Worm (Caenorhabditis elegans) whole organism, late embryonic: ENCODE results near the gene C49C3.20.
"Not testable (repeated sequence)": the region's sequence is repeated elsewhere in the genome, so short reads cannot be mapped to it uniquely, and the experiment has no call there.

Experiments
- C08G9.2 ChIP-seq: sonication (generic microtip); optimal IDR thresholded peaks from 2 replicates; lab custom pipeline; 2016; ENCODE audit warnings: mild to moderate bottlenecking, missing genetic modification characterization, moderate library complexity, missing compliant biosample characterization
- F13H6.1 ChIP-seq: sonication (generic microtip); optimal IDR thresholded peaks from 2 replicates; lab custom pipeline; 2016; ENCODE audit warnings: missing genetic modification characterization, missing compliant biosample characterization
- ahr-1 ChIP-seq: sonication (generic microtip); optimal IDR thresholded peaks from 2 replicates; lab custom pipeline; 2016; ENCODE audit warnings: missing genetic modification characterization, missing compliant biosample characterization
- ceh-18 ChIP-seq: sonication (generic microtip); optimal IDR thresholded peaks from 2 replicates; lab custom pipeline; 2016; ENCODE audit warnings: missing genetic modification characterization, missing compliant biosample characterization
- ceh-19 ChIP-seq: fragments of 200-800 bp; sonication (Bioruptor generic); optimal IDR thresholded peaks from 2 replicates; lab custom pipeline; 2018; ENCODE audit warnings: mild to moderate bottlenecking, missing genetic modification characterization, missing compliant biosample characterization
- ceh-2 ChIP-seq: sonication (generic microtip); optimal IDR thresholded peaks from 2 replicates; lab custom pipeline; 2016; ENCODE audit warnings: missing genotype, missing genetic modification characterization, missing compliant biosample characterization
- ceh-45 ChIP-seq: fragments of 200-800 bp; sonication (Bioruptor generic); IDR thresholded peaks from 2 replicates; pipeline ENCODE4 v1.3.6; 2022; ENCODE audit warnings: missing genetic modification reagents, missing genetic modification characterization, missing compliant biosample characterization
- ceh-48 ChIP-seq: sonication (generic microtip); optimal IDR thresholded peaks from 2 replicates; lab custom pipeline; 2016; ENCODE audit warnings: missing genetic modification characterization, inconsistent platforms, missing compliant biosample characterization
- ceh-9 ChIP-seq: sonication (generic microtip); optimal IDR thresholded peaks from 2 replicates; lab custom pipeline; 2016; ENCODE audit warnings: mild to moderate bottlenecking, missing genetic modification characterization, inconsistent platforms, missing compliant biosample characterization
- dve-1 ChIP-seq: sonication (generic microtip); optimal IDR thresholded peaks from 2 replicates; lab custom pipeline; 2017; ENCODE audit warnings: antibody characterized with exemption, mild to moderate bottlenecking, missing genetic modification characterization, missing compliant biosample characterization
- elt-2 ChIP-seq: sonication (generic microtip); optimal IDR thresholded peaks from 2 replicates; lab custom pipeline; 2016; ENCODE audit warnings: missing genetic modification reagents, missing genetic modification characterization, missing compliant biosample characterization
- elt-4 ChIP-seq: sonication (generic microtip); optimal IDR thresholded peaks from 2 replicates; lab custom pipeline; 2016; ENCODE audit warnings: missing genetic modification characterization, missing compliant biosample characterization
- fax-1 ChIP-seq: sonication (generic microtip); optimal IDR thresholded peaks from 2 replicates; lab custom pipeline; 2016; ENCODE audit warnings: missing genotype, missing genetic modification characterization, missing compliant biosample characterization
- fkh-6 ChIP-seq: sonication (generic microtip); optimal IDR thresholded peaks from 2 replicates; lab custom pipeline; 2016; ENCODE audit warnings: missing genetic modification characterization, missing compliant biosample characterization
- hlh-13 ChIP-seq: fragments of 200-800 bp; sonication (Bioruptor generic); optimal IDR thresholded peaks from 2 replicates; lab custom pipeline; 2018; ENCODE audit warnings: mild to moderate bottlenecking, missing genetic modification characterization, missing compliant biosample characterization
- hlh-15 ChIP-seq: sonication (generic microtip); optimal IDR thresholded peaks from 2 replicates; lab custom pipeline; 2016; ENCODE audit warnings: missing genetic modification characterization, missing compliant biosample characterization
- hlh-6 ChIP-seq: sonication (generic microtip); optimal IDR thresholded peaks from 2 replicates; lab custom pipeline; 2016; ENCODE audit warnings: missing genotype, missing genetic modification characterization, missing compliant biosample characterization
- lim-6 ChIP-seq: sonication (generic microtip); optimal IDR thresholded peaks from 2 replicates; lab custom pipeline; 2016; ENCODE audit warnings: missing genetic modification characterization, missing compliant biosample characterization
- lin-11 ChIP-seq: fragments of 200-800 bp; sonication (Bioruptor generic); optimal IDR thresholded peaks from 2 replicates; lab custom pipeline; 2018; ENCODE audit warnings: mild to moderate bottlenecking, missing genetic modification characterization, missing compliant biosample characterization
- mec-3 ChIP-seq: sonication (generic microtip); optimal IDR thresholded peaks from 2 replicates; lab custom pipeline; 2016; ENCODE audit warnings: borderline replicate concordance, missing genetic modification characterization, missing compliant biosample characterization
- nfya-1 ChIP-seq: sonication (generic microtip); optimal IDR thresholded peaks from 2 replicates; lab custom pipeline; 2017; ENCODE audit warnings: missing genetic modification characterization, mild to moderate bottlenecking, missing compliant biosample characterization, antibody characterized with exemption, moderate library complexity
- nhr-11 ChIP-seq: fragments of 150-350 bp; optimal IDR thresholded peaks from 2 replicates; lab custom pipeline; 2014; ENCODE audit warnings: missing biosample characterization, missing genetic modification characterization
- pag-3 ChIP-seq: sonication (generic microtip); optimal IDR thresholded peaks from 2 replicates; lab custom pipeline; 2016; ENCODE audit warnings: missing compliant biosample characterization, missing genetic modification characterization, borderline replicate concordance
- pha-4 ChIP-seq: fragments of 150-350 bp; optimal IDR thresholded peaks from 2 replicates; lab custom pipeline; 2018; ENCODE audit warnings: missing biosample characterization, missing genetic modification reagents, missing genetic modification characterization
- pros-1 ChIP-seq: fragments of 150-350 bp; optimal IDR thresholded peaks from 2 replicates; lab custom pipeline; 2014; ENCODE audit warnings: missing biosample characterization, missing genetic modification reagents, missing genetic modification characterization
- ref-2 ChIP-seq: sonication (generic microtip); optimal IDR thresholded peaks from 2 replicates; lab custom pipeline; 2016; ENCODE audit warnings: missing genetic modification characterization, missing compliant biosample characterization
- rnt-1 ChIP-seq: sonication (generic microtip); optimal IDR thresholded peaks from 2 replicates; lab custom pipeline; 2016; ENCODE audit warnings: missing genetic modification characterization, missing compliant biosample characterization
- sdc-2 ChIP-seq: sonication (generic microtip); optimal IDR thresholded peaks from 2 replicates; lab custom pipeline; 2016; ENCODE audit warnings: missing genotype, missing genetic modification characterization, missing compliant biosample characterization
- sox-2 ChIP-seq: fragments of 200-800 bp; sonication (Bioruptor generic); IDR thresholded peaks from 2 replicates; pipeline ENCODE4 v1.3.6; 2022; ENCODE audit warnings: missing genetic modification reagents, missing genetic modification characterization, missing compliant biosample characterization
- syd-9 ChIP-seq: sonication (generic microtip); optimal IDR thresholded peaks from 2 replicates; lab custom pipeline; 2016; ENCODE audit warnings: mild to moderate bottlenecking, missing genetic modification characterization, moderate library complexity, missing compliant biosample characterization
- tbx-2 ChIP-seq: sonication (generic microtip); optimal IDR thresholded peaks from 2 replicates; lab custom pipeline; 2016; ENCODE audit warnings: missing genetic modification characterization, missing compliant biosample characterization
- tbx-7 ChIP-seq: sonication (generic microtip); optimal IDR thresholded peaks from 2 replicates; lab custom pipeline; 2016; ENCODE audit warnings: missing genotype, missing genetic modification characterization, missing compliant biosample characterization
- unc-42 ChIP-seq: sonication (generic microtip); optimal IDR thresholded peaks from 2 replicates; lab custom pipeline; 2016; ENCODE audit warnings: missing genotype, missing genetic modification characterization, missing compliant biosample characterization
- unc-55 ChIP-seq: sonication (generic microtip); optimal IDR thresholded peaks from 2 replicates; lab custom pipeline; 2017; ENCODE audit warnings: missing biosample characterization, missing genetic modification reagents, missing genetic modification characterization

C49C3.20 gene

ce11 chrIV:17307223-17307622 lies 9.1 kb downstream of the C49C3.20 start, which contains the start of gene T28F3.8:
TSS of gene T28F3.8 (minus strand) at chrIV:17307323.
- TF ChIP-seq tbx-2 (tag; lab: Kevin White, UChicago); sdc-2 (tag; lab: Kevin White, UChicago); fkh-6: not testable (repeated sequence)

- TF ChIP-seq sox-2 (no peak), hlh-13 (GFP tag; lab: Kevin White, UChicago) (no peak), ceh-48 (tag; lab: Kevin White, UChicago) (no peak), syd-9 (tag; lab: Kevin White, UChicago) (no peak), ceh-18 (tag; lab: Kevin White, UChicago) (no peak), hlh-6 (tag; lab: Kevin White, UChicago) (no peak), lin-11 (tag; lab: Kevin White, UChicago) (no peak), C08G9.2 (tag; lab: Kevin White, UChicago) (no peak), rnt-1 (tag; lab: Kevin White, UChicago) (no peak), ahr-1 (tag; lab: Kevin White, UChicago) (no peak), F13H6.1 (tag; lab: Kevin White, UChicago) (no peak), mec-3 (tag; lab: Kevin White, UChicago) (no peak), ceh-45 (no peak), tbx-7 (tag; lab: Kevin White, UChicago) (no peak), pros-1 (tag; lab: Kevin White, UChicago) (no peak), pha-4 (tag; lab: Kevin White, UChicago) (no peak), fax-1 (tag; lab: Kevin White, UChicago) (no peak), nhr-11 (tag; lab: Kevin White, UChicago) (no peak), ref-2 (tag; lab: Kevin White, UChicago) (no peak), ceh-2 (tag; lab: Kevin White, UChicago) (no peak)
- TF ChIP-seq, all 69 proteins: peak for 0
Observed at ce11 chrIV:17301933-17302332, 14.4 kb downstream of the C49C3.20 start, which contains the start of gene ifta-2. TSS of gene ifta-2 (minus strand) at chrIV:17302033.

ce11 chrIV:17294489-17294888 lies 21.8 kb downstream of the C49C3.20 start, which contains the start of gene T28F3.5:
TSS of gene T28F3.5 (plus strand) at chrIV:17294789.
- TF ChIP-seq unc-55 (GFP tag; lab: Kevin White, UChicago) (no peak), ceh-19 (no peak)

- TF ChIP-seq dve-1 = no peak
- no peak for TF ChIP-seq pag-3 (tag; lab: Kevin White, UChicago)
- peak; percentile 18 for TF ChIP-seq unc-55 (GFP tag; lab: Kevin White, UChicago)
Observed at ce11 chrIV:17293679-17294078, 22.6 kb downstream of the C49C3.20 start.

- TF ChIP-seq sox-2 (no peak), lim-6 (no peak), ceh-9 (tag; lab: Kevin White, UChicago) (no peak), ceh-18 (tag; lab: Kevin White, UChicago) (no peak), unc-42 (no peak), nfya-1 (tag; lab: Kevin White, UChicago) (no peak), hlh-15 (tag; lab: Kevin White, UChicago) (no peak), elt-4 (tag; lab: Kevin White, UChicago) (no peak), elt-2 (tag; lab: Kevin White, UChicago) (no peak)
Observed at ce11 chrIV:17293068-17293467, 23.2 kb downstream of the C49C3.20 start.
